Worm (Caenorhabditis elegans): Measurements from ENCODE around the gene fut-2.

The fut-2 gene

ce11 chrV:6559105-6559504 is 16.6 kb downstream of the fut-2 start, which contains the start of gene spp-26:
spp-26 (minus strand) TSS chrV:6559205.
- TF ChIP-seq F10E7.11 (tag; optimal IDR thresholded peaks at IDR 0.05) (no peak), sea-2 (GFP tag; IDR thresholded peaks at IDR 0.05) (no peak), let-526 (GFP tag; IDR thresholded peaks at IDR 0.05) (no peak), nhr-80 (tag; optimal IDR thresholded peaks at IDR 0.05) (no peak), ZK185.1 (tag; optimal IDR thresholded peaks at IDR 0.05; ENCODE audit: poor library complexity, severe bottlenecking) (no peak), F23B12.7 (tag; optimal IDR thresholded peaks at IDR 0.05; ENCODE audit: insufficient read depth) (no peak), Y67H2A.10 (GFP tag; conservative IDR thresholded peaks at IDR 0.05) (no peak), rcor-1 (GFP tag; IDR thresholded peaks at IDR 0.05) (no peak), unc-62 (GFP tag; optimal IDR thresholded peaks at IDR 0.05) (no peak), C17E4.6 (GFP tag; IDR thresholded peaks at IDR 0.05) (no peak), lsy-27 (tag; optimal IDR thresholded peaks at IDR 0.05; ENCODE audit: borderline replicate concordance, insufficient read depth) (no peak), pbrm-1 (GFP tag; IDR thresholded peaks at IDR 0.05) (no peak), lin-35 (GFP tag; optimal IDR thresholded peaks at IDR 0.05) (no peak), nhr-90 (tag; optimal IDR thresholded peaks at IDR 0.05) (no peak), fkh-3 (tag; optimal IDR thresholded peaks at IDR 0.05) (no peak), athp-1 (tag; optimal IDR thresholded peaks at IDR 0.05) (no peak), tbp1 (GFP tag; optimal IDR thresholded peaks at IDR 0.05) (no peak)

ce11 chrV:6558103-6558502 is 17.6 kb downstream of the fut-2 start, which contains the start of gene spp-20:
spp-20 (minus strand) TSS chrV:6558203.
- TF ChIP-seq cebp-1 (GFP tag; IDR thresholded peaks at IDR 0.05) = no peak
- no peak for TF ChIP-seq cebp-1 (tag; optimal IDR thresholded peaks at IDR 0.05)
- no peak for TF ChIP-seq F39B2.1 (GFP tag; IDR thresholded peaks at IDR 0.05)
- TF ChIP-seq lin-26 (GFP tag; IDR thresholded peaks at IDR 0.05) = no peak
- no peak for TF ChIP-seq tbp1 (GFP tag; optimal IDR thresholded peaks at IDR 0.05)
- no peak for TF ChIP-seq chd-7 (tag; optimal IDR thresholded peaks at IDR 0.05)
- TF ChIP-seq ZK185.1 (tag; optimal IDR thresholded peaks at IDR 0.05; ENCODE audit: poor library complexity, severe bottlenecking) = no peak
- no peak for TF ChIP-seq mxl-1 (tag; optimal IDR thresholded peaks at IDR 0.05)
- no peak for TF ChIP-seq snpc-4 (GFP tag; optimal IDR thresholded peaks at IDR 0.05)
- no peak for TF ChIP-seq snpc-4 (tag; optimal IDR thresholded peaks at IDR 0.05)
- no peak for TF ChIP-seq ama-1 (optimal IDR thresholded peaks at IDR 0.05)
- TF ChIP-seq ama-1 (GFP tag; optimal IDR thresholded peaks at IDR 0.05) = no peak
- TF ChIP-seq F37B4.10 (GFP tag; IDR thresholded peaks at IDR 0.05) = no peak

- TF ChIP-seq cebp-1 (GFP tag; IDR thresholded peaks at IDR 0.05) (no peak), cebp-1 (tag; optimal IDR thresholded peaks at IDR 0.05) (no peak), dpff-1 (tag; optimal IDR thresholded peaks at IDR 0.05) (no peak), fkh-3 (tag; optimal IDR thresholded peaks at IDR 0.05) (no peak), unc-62 (GFP tag; optimal IDR thresholded peaks at IDR 0.05) (no peak), lin-54 (GFP tag; optimal IDR thresholded peaks at IDR 0.05) (no peak), snpc-4 (GFP tag; optimal IDR thresholded peaks at IDR 0.05) (no peak), snpc-4 (tag; optimal IDR thresholded peaks at IDR 0.05) (no peak), lsy-27 (tag; optimal IDR thresholded peaks at IDR 0.05; ENCODE audit: borderline replicate concordance, insufficient read depth) (no peak), cebp-2 (GFP tag; IDR thresholded peaks at IDR 0.05) (no peak), hrde-1 (tag; optimal IDR thresholded peaks at IDR 0.05; ENCODE audit: borderline replicate concordance) (no peak), nhr-80 (tag; optimal IDR thresholded peaks at IDR 0.05) (no peak), F55B11.4 (tag; optimal IDR thresholded peaks at IDR 0.05; ENCODE audit: borderline replicate concordance, insufficient read depth) (no peak), mes-4 (tag; optimal IDR thresholded peaks at IDR 0.05) (no peak)
Observed at ce11 chrV:6557035-6557434, 18.7 kb downstream of the fut-2 start, which contains the start of gene spp-27. spp-27 (minus strand) TSS chrV:6557135.

ce11 chrV:6554308-6554707 is 21.4 kb downstream of the fut-2 start, which contains the start of gene K04A8.19:
K04A8.19 (minus strand) TSS chrV:6554408.
- TF ChIP-seq rcor-1 (GFP tag; IDR thresholded peaks at IDR 0.05) (no peak), B0019.2 (GFP tag; conservative IDR thresholded peaks at IDR 0.05) (no peak), sdz-38 (tag; optimal IDR thresholded peaks at IDR 0.05) (no peak), lin-40 (tag; optimal IDR thresholded peaks at IDR 0.05) (no peak), K12H6.12 (tag; optimal IDR thresholded peaks at IDR 0.05) (no peak), madf-3 (GFP tag; IDR thresholded peaks at IDR 0.05) (no peak), ets-4 (GFP tag; optimal IDR thresholded peaks at IDR 0.05) (no peak), pha-4 (tag; optimal IDR thresholded peaks at IDR 0.05) (no peak), ztf-22 (GFP tag; optimal IDR thresholded peaks at IDR 0.05) (no peak), hmg-1.2 (GFP tag; IDR thresholded peaks at IDR 0.05) (no peak), lsy-27 (tag; optimal IDR thresholded peaks at IDR 0.05; ENCODE audit: borderline replicate concordance, insufficient read depth) (no peak), nfya-2 (GFP tag; IDR thresholded peaks at IDR 0.05) (no peak), tlf-1 (GFP tag; optimal IDR thresholded peaks at IDR 0.05) (no peak)
